Worm (Caenorhabditis elegans): ENCODE measurements around the gene W02D7.6.

The W02D7.6 gene

ce11 chrV:8262212-8262611, 39.1 kb downstream of the W02D7.6 start:
- TF ChIP-seq fkh-2 (tag; optimal IDR thresholded peaks at IDR 0.05) (no peak), elt-3 (tag; optimal IDR thresholded peaks at IDR 0.05) (no peak), nhr-23 (tag; optimal IDR thresholded peaks at IDR 0.05) (no peak), ztf-4 (tag; optimal IDR thresholded peaks at IDR 0.05) (no peak), ceh-16 (tag; optimal IDR thresholded peaks at IDR 0.05) (no peak)

DNA sequence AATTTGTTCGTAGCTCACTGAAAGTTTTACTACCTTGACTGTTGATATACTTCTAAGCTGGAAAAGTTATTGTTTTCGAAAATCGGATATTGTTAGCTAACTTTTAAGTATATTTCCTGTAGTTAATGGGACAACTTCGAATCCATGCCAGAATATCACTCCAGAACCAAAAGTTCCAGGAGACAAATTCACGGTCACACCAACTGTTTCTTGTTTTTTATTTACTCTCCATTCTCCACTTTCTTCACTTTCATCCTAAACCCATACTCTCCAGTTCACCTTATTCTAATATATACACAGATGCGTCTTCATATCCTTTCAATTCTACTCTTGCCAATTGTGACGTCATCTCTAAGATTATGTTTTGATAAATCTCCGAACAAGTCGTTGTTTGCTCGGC, 42.3 kb downstream of the W02D7.6 start, which contains the start of gene C16D9.1:
Gene C16D9.1 (plus strand): TSS at position 301 of the 400 bp plus-strand sequence.
- TF ChIP-seq lin-39 (tag; optimal IDR thresholded peaks at IDR 0.05) (no peak), egl-27 (tag; optimal IDR thresholded peaks at IDR 0.05) (no peak), zag-1 (tag; optimal IDR thresholded peaks at IDR 0.05) (no peak), nhr-11 (tag; optimal IDR thresholded peaks at IDR 0.05) (no peak), ztf-4 (tag; optimal IDR thresholded peaks at IDR 0.05) (no peak), unc-62 (GFP tag; optimal IDR thresholded peaks at IDR 0.05) (no peak), skn-1 (tag; optimal IDR thresholded peaks at IDR 0.05) (no peak), tbx-2 (tag; optimal IDR thresholded peaks at IDR 0.05) (no peak), lsy-12 (tag; optimal IDR thresholded peaks at IDR 0.05) (no peak), mml-1 (tag; optimal IDR thresholded peaks at IDR 0.05) (no peak), pqm-1 (tag; optimal IDR thresholded peaks at IDR 0.05) (no peak), elt-1 (tag; optimal IDR thresholded peaks at IDR 0.05) (no peak), mdl-1 (tag; optimal IDR thresholded peaks at IDR 0.05) (no peak), elt-3 (tag; optimal IDR thresholded peaks at IDR 0.05) (no peak), nhr-25 (tag; optimal IDR thresholded peaks at IDR 0.05) (no peak)

DNA sequence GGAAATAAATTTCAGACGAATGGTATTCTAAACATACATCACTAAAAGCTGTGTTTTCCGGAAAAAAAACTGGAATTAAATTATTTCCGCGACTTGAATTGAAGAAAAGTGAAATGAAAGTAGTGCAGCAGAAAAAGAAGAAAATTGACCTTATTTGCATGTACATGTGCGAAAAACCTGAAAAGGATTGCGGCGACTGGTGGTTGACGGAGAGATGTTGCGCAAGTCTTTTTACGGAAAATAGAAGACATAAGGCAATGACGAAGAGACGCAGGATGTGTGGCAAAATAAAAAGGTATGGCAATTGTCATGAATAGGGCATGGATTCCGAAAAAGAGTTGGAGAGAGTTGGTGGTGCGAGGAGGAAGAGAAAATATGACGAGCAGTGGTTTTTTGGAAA, 46.3 kb downstream of the W02D7.6 start:
- no peak for TF ChIP-seq elt-1 (tag; optimal IDR thresholded peaks at IDR 0.05)
- no peak for TF ChIP-seq nhr-67 (tag; optimal IDR thresholded peaks at IDR 0.05)
- TF ChIP-seq nhr-77 (tag; optimal IDR thresholded peaks at IDR 0.05), result no peak

- TF ChIP-seq elt-3 (tag; optimal IDR thresholded peaks at IDR 0.05) (no peak), fkh-10 (GFP tag; optimal IDR thresholded peaks at IDR 0.05) (no peak), ceh-16 (tag; optimal IDR thresholded peaks at IDR 0.05) (no peak), elt-1 (tag; optimal IDR thresholded peaks at IDR 0.05) (no peak), nhr-237 (tag; optimal IDR thresholded peaks at IDR 0.05) (no peak), aly-2 (tag; optimal IDR thresholded peaks at IDR 0.05) (no peak), nhr-76 (tag; optimal IDR thresholded peaks at IDR 0.05) (no peak), ceh-28 (tag; optimal IDR thresholded peaks at IDR 0.05) (no peak), daf-12 (tag; optimal IDR thresholded peaks at IDR 0.05) (no peak)
Measured at ce11 chrV:8253946-8254345, 47.4 kb downstream of the W02D7.6 start.

DNA sequence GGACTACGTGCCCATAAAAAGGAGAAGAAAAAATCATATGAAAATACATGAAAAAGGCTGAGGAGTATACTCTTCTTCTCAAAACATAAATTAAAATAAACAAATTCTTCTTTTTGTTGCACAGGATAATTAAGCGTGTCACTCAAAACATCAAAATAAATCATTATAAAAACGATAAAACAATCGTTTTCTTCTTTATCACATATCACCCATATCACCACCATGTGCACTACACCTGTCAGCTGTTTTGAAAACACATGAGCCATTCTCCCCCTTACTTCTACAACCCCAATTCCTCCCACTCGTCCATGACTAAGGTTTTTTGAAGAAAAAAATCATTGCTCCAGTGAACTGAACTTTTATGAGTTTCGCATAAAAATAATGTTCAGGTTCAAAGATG, 48.8 kb downstream of the W02D7.6 start:
- TF ChIP-seq egl-5 (tag; optimal IDR thresholded peaks at IDR 0.05) (peak; percentile 47), fkh-2 (tag; optimal IDR thresholded peaks at IDR 0.05) (no peak), nfya-1 (tag; optimal IDR thresholded peaks at IDR 0.05; ENCODE audit: insufficient read depth) (no peak), ama-1 (optimal IDR thresholded peaks at IDR 0.05) (no peak)

DNA sequence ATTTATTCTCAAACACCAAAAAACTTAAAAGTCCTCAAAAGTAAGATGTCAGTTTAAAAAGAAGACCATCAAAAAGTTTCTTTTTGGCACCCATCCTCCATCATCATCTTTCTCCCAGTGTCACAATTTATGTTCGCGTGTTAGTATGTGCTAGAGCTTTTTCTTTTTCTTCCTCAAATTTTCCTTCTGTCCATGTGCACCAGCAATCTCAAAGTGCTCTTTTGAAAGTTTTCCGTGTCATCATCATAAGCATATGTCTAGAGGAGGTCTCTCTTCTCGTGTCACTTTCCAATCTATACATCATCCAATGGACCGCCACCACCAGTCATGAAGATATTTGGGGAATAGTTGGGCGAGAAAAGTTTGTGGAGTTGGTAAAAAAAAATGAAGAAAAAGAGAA, 50.2 kb downstream of the W02D7.6 start:
- no peak for TF ChIP-seq hmg-11 (tag; optimal IDR thresholded peaks at IDR 0.05)
- no peak for TF ChIP-seq nhr-237 (tag; optimal IDR thresholded peaks at IDR 0.05)
- no peak for TF ChIP-seq egl-5 (tag; optimal IDR thresholded peaks at IDR 0.05)
- TF ChIP-seq elt-1 (tag; optimal IDR thresholded peaks at IDR 0.05), result no peak
- TF ChIP-seq tbx-2 (tag; optimal IDR thresholded peaks at IDR 0.05), result no peak
- TF ChIP-seq lin-15B (tag; optimal IDR thresholded peaks at IDR 0.05), result no peak
- no peak for TF ChIP-seq fos-1 (tag; optimal IDR thresholded peaks at IDR 0.05)
- no peak for TF ChIP-seq eor-1 (tag; optimal IDR thresholded peaks at IDR 0.05)
- no peak for TF ChIP-seq egl-27 (tag; optimal IDR thresholded peaks at IDR 0.05)
- no peak for TF ChIP-seq ceh-82 (tag; optimal IDR thresholded peaks at IDR 0.05)
- no peak for TF ChIP-seq snpc-4 (tag; optimal IDR thresholded peaks at IDR 0.05)
- TF ChIP-seq mdl-1 (tag; optimal IDR thresholded peaks at IDR 0.05), result no peak
- TF ChIP-seq fkh-10 (GFP tag; optimal IDR thresholded peaks at IDR 0.05), result no peak

Data from whole organism, L3 larva.